Worm (Caenorhabditis elegans) whole organism, L1 larva: Measurements from ENCODE around the gene Y39A1A.20.

Experiments used
- F16B12.6 ChIP-seq: fragments of 150-350 bp; optimal IDR thresholded peaks from 2 replicates; lab custom pipeline; 2014; ENCODE audit warnings: missing biosample characterization, missing genetic modification characterization
- Y116A8C.19 ChIP-seq: sonication (generic microtip); optimal IDR thresholded peaks from 2 replicates; lab custom pipeline; 2016; ENCODE audit warnings: missing compliant biosample characterization, missing genetic modification characterization, borderline replicate concordance
- aha-1 ChIP-seq: fragments of 150-350 bp; optimal IDR thresholded peaks from 2 replicates; lab custom pipeline; 2014; ENCODE audit warnings: missing biosample characterization, missing genetic modification characterization
- aly-2 ChIP-seq: fragments of 150-350 bp; optimal IDR thresholded peaks from 2 replicates; lab custom pipeline; 2014; ENCODE audit warnings: missing biosample characterization, missing genetic modification characterization
- ceh-8 ChIP-seq: fragments of 200-800 bp; sonication (Bioruptor generic); optimal IDR thresholded peaks from 2 replicates; lab custom pipeline; 2018; ENCODE audit warnings: mild to moderate bottlenecking, missing genetic modification characterization, moderate library complexity, missing compliant biosample characterization
- ceh-82 ChIP-seq, 3 experiments: fragments of 150-350 bp in 1 of 3; sonication (generic microtip) in 2 of 3; optimal IDR thresholded peaks; 2 replicates each; lab custom pipeline; 2014 to 2017; ENCODE audit warnings: missing biosample characterization in 3 of 3, missing genetic modification characterization in 3 of 3
- ceh-88 ChIP-seq: fragments of 200-800 bp; sonication (Bioruptor generic); IDR thresholded peaks from 2 replicates; pipeline ENCODE4 v1.3.6; 2022; ENCODE audit warnings: missing genetic modification characterization, missing compliant biosample characterization
- ces-1 ChIP-seq: fragments of 150-350 bp; optimal IDR thresholded peaks from 2 replicates; lab custom pipeline; 2014; ENCODE audit warnings: missing biosample characterization, missing genetic modification reagents, missing genetic modification characterization
- dpl-1 ChIP-seq, 3 experiments: fragments of 150-350 bp in 2 of 3; sonication (generic microtip) in 1 of 3; optimal IDR thresholded peaks; 2 replicates each; lab custom pipeline; 2014 to 2017; ENCODE audit warnings: missing biosample characterization in 3 of 3, missing genetic modification characterization in 3 of 3, missing genetic modification reagents in 3 of 3
- efl-1 ChIP-seq, 4 experiments: fragments of 150-350 bp; optimal IDR thresholded peaks in 3 of 4; peaks in 1 of 4; 1 replicate in 1 of 4; 2 replicates in 3 of 4; lab custom pipeline; 2014; ENCODE audit warnings: missing biosample characterization in 2 of 4, missing genetic modification characterization in 2 of 4, missing genetic modification reagents in 2 of 4
- elt-3 ChIP-seq, 6 experiments: fragments of 150-350 bp in 1 of 6; sonication (generic microtip); optimal IDR thresholded peaks; 2 replicates each; lab custom pipeline; 2017 to 2018; ENCODE audit warnings: missing biosample characterization in 6 of 6, missing genetic modification characterization in 6 of 6, inconsistent platforms in 1 of 6
- ets-5 ChIP-seq: fragments of 200-800 bp; sonication (Bioruptor generic); IDR thresholded peaks from 2 replicates; pipeline ENCODE4 v1.3.6; 2022; ENCODE audit warnings: missing genetic modification characterization, missing compliant biosample characterization
- fkh-10 ChIP-seq: sonication (generic microtip); optimal IDR thresholded peaks from 2 replicates; lab custom pipeline; 2017; ENCODE audit warnings: missing biosample characterization, missing genetic modification reagents, missing genetic modification characterization
- fos-1 ChIP-seq: fragments of 150-350 bp; optimal IDR thresholded peaks from 2 replicates; lab custom pipeline; 2014; ENCODE audit warnings: missing biosample characterization, missing genetic modification characterization
- hlh-17 ChIP-seq: fragments of 200-800 bp; sonication (Bioruptor generic); optimal IDR thresholded peaks from 2 replicates; lab custom pipeline; 2018; ENCODE audit warnings: missing genetic modification characterization, mild to moderate bottlenecking, missing compliant biosample characterization, moderate library complexity, borderline replicate concordance
- isw-1 ChIP-seq: fragments of 200-800 bp; sonication (Bioruptor generic); IDR thresholded peaks from 2 replicates; pipeline ENCODE4 v1.3.6; 2022; ENCODE audit warnings: missing genetic modification characterization, missing compliant biosample characterization
- lin-14 ChIP-seq: fragments of 200-800 bp; sonication (Bioruptor generic); optimal IDR thresholded peaks from 2 replicates; lab custom pipeline; 2018; ENCODE audit warnings: mild to moderate bottlenecking, missing genetic modification characterization, moderate library complexity, missing compliant biosample characterization
- lin-35 ChIP-seq, 2 experiments: fragments of 150-350 bp; optimal IDR thresholded peaks; 2 replicates each; lab custom pipeline; 2014; ENCODE audit warnings: missing biosample characterization in 2 of 2, missing genetic modification characterization in 2 of 2, missing genetic modification reagents in 2 of 2
- lin-39 ChIP-seq: fragments of 150-350 bp; optimal IDR thresholded peaks from 2 replicates; lab custom pipeline; 2014; ENCODE audit warnings: missing biosample characterization, missing genetic modification reagents, missing genetic modification characterization
- lir-3 ChIP-seq: sonication (generic microtip); optimal IDR thresholded peaks from 2 replicates; lab custom pipeline; 2016; ENCODE audit warnings: mild to moderate bottlenecking, missing genetic modification characterization, moderate library complexity, missing compliant biosample characterization; ENCODE audit not compliant: poor library complexity
- lsy-2 ChIP-seq, 2 experiments: fragments of 150-350 bp; optimal IDR thresholded peaks; 2 replicates each; lab custom pipeline; 2014; ENCODE audit warnings: missing biosample characterization in 2 of 2, missing genetic modification characterization in 2 of 2
- mdl-1 ChIP-seq, 2 experiments: fragments of 150-350 bp; optimal IDR thresholded peaks; 2 replicates each; lab custom pipeline; 2014 to 2017; ENCODE audit warnings: missing biosample characterization in 2 of 2, missing genetic modification characterization in 2 of 2, inconsistent platforms in 1 of 2
- mep-1 ChIP-seq: fragments of 150-350 bp; optimal IDR thresholded peaks from 2 replicates; lab custom pipeline; 2014; ENCODE audit warnings: missing biosample characterization, missing genetic modification characterization
- nhr-20 ChIP-seq: sonication (generic microtip); optimal IDR thresholded peaks from 2 replicates; lab custom pipeline; 2016; ENCODE audit warnings: mild to moderate bottlenecking, missing genetic modification characterization, missing compliant biosample characterization
- nhr-237 ChIP-seq: fragments of 150-350 bp; optimal IDR thresholded peaks from 2 replicates; lab custom pipeline; 2014; ENCODE audit warnings: missing biosample characterization, missing genetic modification characterization
- nhr-71 ChIP-seq: sonication (generic microtip); optimal IDR thresholded peaks from 2 replicates; lab custom pipeline; 2016; ENCODE audit warnings: mild to moderate bottlenecking, missing genetic modification characterization, moderate library complexity, missing compliant biosample characterization
- nhr-77 ChIP-seq: fragments of 150-350 bp; optimal IDR thresholded peaks from 2 replicates; lab custom pipeline; 2014; ENCODE audit warnings: missing biosample characterization, missing genetic modification characterization
- nhr-85 ChIP-seq: sonication (generic microtip); peaks from one replicate; lab custom pipeline; 2016; ENCODE audit warnings: missing genetic modification characterization, inconsistent platforms, missing compliant biosample characterization
- pag-3 ChIP-seq: sonication (generic microtip); optimal IDR thresholded peaks from 2 replicates; lab custom pipeline; 2017; ENCODE audit warnings: missing genetic modification characterization, mild to moderate bottlenecking, missing compliant biosample characterization, antibody characterized with exemption, borderline replicate concordance; ENCODE audit not compliant: insufficient read depth
- skn-1 ChIP-seq: fragments of 150-350 bp; optimal IDR thresholded peaks from 2 replicates; lab custom pipeline; 2014; ENCODE audit warnings: missing biosample characterization, missing genetic modification characterization
- snu-23 ChIP-seq: sonication (generic microtip); optimal IDR thresholded peaks from 2 replicates; lab custom pipeline; 2016; ENCODE audit warnings: missing genetic modification characterization, missing compliant biosample characterization
- sptf-1 ChIP-seq: fragments of 150-350 bp; optimal IDR thresholded peaks from 2 replicates; lab custom pipeline; 2014; ENCODE audit warnings: missing biosample characterization, missing genetic modification characterization
- sup-37 ChIP-seq: fragments of 200-800 bp; sonication (Bioruptor generic); optimal IDR thresholded peaks from 2 replicates; lab custom pipeline; 2018; ENCODE audit warnings: mild to moderate bottlenecking, missing genetic modification characterization, missing compliant biosample characterization
- tlp-1 ChIP-seq: fragments of 150-350 bp; optimal IDR thresholded peaks from 2 replicates; lab custom pipeline; 2014; ENCODE audit warnings: missing biosample characterization, missing genetic modification characterization
- unc-30 ChIP-seq: sonication (generic microtip); optimal IDR thresholded peaks from 2 replicates; lab custom pipeline; 2017; ENCODE audit warnings: missing biosample characterization, missing genetic modification characterization
- unc-62 ChIP-seq: fragments of 150-350 bp; optimal IDR thresholded peaks from 2 replicates; lab custom pipeline; 2014; ENCODE audit warnings: missing biosample characterization, missing genetic modification reagents, missing genetic modification characterization
- vab-15 ChIP-seq: sonication (generic microtip); optimal IDR thresholded peaks from 2 replicates; lab custom pipeline; 2017; ENCODE audit warnings: missing genotype, mild to moderate bottlenecking, missing genetic modification characterization, missing compliant biosample characterization
- xbp-1 ChIP-seq: sonication (generic microtip); optimal IDR thresholded peaks from 2 replicates; lab custom pipeline; 2016; ENCODE audit warnings: missing genetic modification characterization, missing compliant biosample characterization

The Y39A1A.20 gene

ce11 chrIII:10747620-10748479 lies 47.5 kb upstream of the Y39A1A.20 start, which contains the start of the genes ran-1 and dkc-1 (continued):
- TF ChIP-seq lin-14 (peak; percentile 68), lin-35 (GFP tag; optimal IDR thresholded peaks at IDR 0.05; lab: Kevin White, UChicago) (peak; percentile 88 to 91), ets-5 (GFP tag; lab: Robert Waterston, UW) (no peak), pag-3 (tag; lab: Kevin White, UChicago) (no peak), hlh-17 (GFP tag; lab: Kevin White, UChicago) (no peak), mdl-1 (tag; optimal IDR thresholded peaks at IDR 0.05; lab: Kevin White, UChicago) (peak in 1 of 2 experiments; percentile 53), sptf-1 (tag; lab: Kevin White, UChicago) (no peak), ceh-8 (GFP tag; lab: Kevin White, UChicago) (no peak), nhr-77 (tag; lab: Kevin White, UChicago) (peak; percentile 59), ces-1 (GFP tag; lab: Kevin White, UChicago) (no peak), Y116A8C.19 (tag; lab: Kevin White, UChicago) (no peak), unc-62 (GFP tag; lab: Kevin White, UChicago) (no peak), lsy-2 (tag; optimal IDR thresholded peaks at IDR 0.05; lab: Kevin White, UChicago) (peak; percentile 71 to 85), sup-37 (no peak), ceh-88 (GFP tag; lab: Robert Waterston, UW) (no peak), elt-3 (tag; optimal IDR thresholded peaks at IDR 0.05; lab: Kevin White, UChicago) (peak in 2 of 6 experiments; percentile 5 to 52), fos-1 (no peak), lin-39 (no peak), snu-23 (peak; percentile 78), mep-1 (peak; percentile 72), fkh-10 (GFP tag; lab: Kevin White, UChicago) (no peak), isw-1 (GFP tag; lab: Robert Waterston, UW) (peak; percentile 23), skn-1 (tag; lab: Kevin White, UChicago) (peak; percentile 30), dpl-1 (GFP tag; optimal IDR thresholded peaks at IDR 0.05; lab: Kevin White, UChicago) (peak; percentile 84 to 89 (median 84)), ceh-82 (tag; optimal IDR thresholded peaks at IDR 0.05; lab: Kevin White, UChicago) (peak; percentile 31 to 70 (median 35)), F16B12.6 (tag; lab: Kevin White, UChicago) (peak; percentile 63), xbp-1 (tag; lab: Kevin White, UChicago) (peak; percentile 55), unc-30 (tag; lab: Kevin White, UChicago) (no peak), lir-3 (tag; lab: Kevin White, UChicago) (no peak), nhr-85 (peak; percentile 78), tlp-1 (tag; lab: Kevin White, UChicago) (no peak), nhr-20 (tag; lab: Kevin White, UChicago) (peak; percentile 55), nhr-237 (tag; lab: Kevin White, UChicago) (no peak), vab-15 (no peak), aha-1 (tag; lab: Kevin White, UChicago) (no peak)
- TF ChIP-seq, all 84 proteins: peak for 34

- no peak for TF ChIP-seq aha-1 (tag; lab: Kevin White, UChicago)
- no peak for TF ChIP-seq dpl-1 (GFP tag; optimal IDR thresholded peaks at IDR 0.05; lab: Kevin White, UChicago)
- TF ChIP-seq nhr-85, result peak; percentile 62
- no peak for TF ChIP-seq efl-1 (optimal IDR thresholded peaks at IDR 0.05; lab: Kevin White, UChicago)
- TF ChIP-seq efl-1 (GFP tag; optimal IDR thresholded peaks at IDR 0.05 in 1 of 2; lab: Kevin White, UChicago), result peak in 1 of 2 experiments; percentile 12
- TF ChIP-seq aly-2, result peak; percentile 50
- peak; percentile 23 for TF ChIP-seq nhr-71 (tag; lab: Kevin White, UChicago)
- peak in 1 of 2 experiments; percentile 1 for TF ChIP-seq lsy-2 (tag; optimal IDR thresholded peaks at IDR 0.05; lab: Kevin White, UChicago)
Measured at ce11 chrIII:10746406-10746807, 46.0 kb upstream of the Y39A1A.20 start.
